Worm (Caenorhabditis elegans): ENCODE results near the gene T08G5.1.

The T08G5.1 gene

ce11 chrV:14008353-14008859, 10.2 kb upstream of the T08G5.1 start:
- no peak for TF ChIP-seq sox-4 (tag; optimal IDR thresholded peaks at IDR 0.05)
- TF ChIP-seq lin-13 (GFP tag; optimal IDR thresholded peaks at IDR 0.05), result peak; percentile 17
- peak; percentile 4 to 9 for TF ChIP-seq efl-1 (optimal IDR thresholded peaks at IDR 0.05)
- TF ChIP-seq efl-1 (GFP tag; optimal IDR thresholded peaks at IDR 0.05 in 1 of 2), result peak in 1 of 2 experiments; percentile 54
- no peak for TF ChIP-seq aha-1 (tag; optimal IDR thresholded peaks at IDR 0.05)
- TF ChIP-seq nhr-76 (tag; optimal IDR thresholded peaks at IDR 0.05), result no peak
- TF ChIP-seq tlp-1 (tag; optimal IDR thresholded peaks at IDR 0.05), result no peak
- no peak for TF ChIP-seq hlh-4 (tag; optimal IDR thresholded peaks at IDR 0.05)
- peak; percentile 34 for TF ChIP-seq blmp-1 (tag; optimal IDR thresholded peaks at IDR 0.05)
- TF ChIP-seq ets-5 (GFP tag; IDR thresholded peaks at IDR 0.05), result no peak
- no peak for TF ChIP-seq nhr-12 (tag; optimal IDR thresholded peaks at IDR 0.05)
- TF ChIP-seq unc-130 (tag; optimal IDR thresholded peaks at IDR 0.05), result no peak
- no peak for TF ChIP-seq sup-37 (GFP tag; optimal IDR thresholded peaks at IDR 0.05)
- TF ChIP-seq unc-98 (GFP tag; IDR thresholded peaks at IDR 0.05), result no peak
- TF ChIP-seq ceh-63 (GFP tag; optimal IDR thresholded peaks at IDR 0.05), result no peak
- no peak for TF ChIP-seq nhr-19 (GFP tag; conservative IDR thresholded peaks at IDR 0.05)
- TF ChIP-seq nhr-84 (tag; optimal IDR thresholded peaks at IDR 0.05), result no peak
- TF ChIP-seq ztf-11 (tag; optimal IDR thresholded peaks at IDR 0.05), result no peak
- TF ChIP-seq aly-2 (tag; optimal IDR thresholded peaks at IDR 0.05), result no peak
- TF ChIP-seq unc-62 (GFP tag; optimal IDR thresholded peaks at IDR 0.05), result no peak
- TF ChIP-seq lin-35 (GFP tag; optimal IDR thresholded peaks at IDR 0.05), result peak in 1 of 2 experiments; percentile 13
- peak; percentile 36; the same call in 1 of the 2 replicates for TF ChIP-seq mab-9 (GFP tag; IDR thresholded peaks at IDR 0.05)
- TF ChIP-seq fkh-4 (tag; optimal IDR thresholded peaks at IDR 0.05; ENCODE audit: borderline replicate concordance), result no peak
- TF ChIP-seq nhr-20 (tag; optimal IDR thresholded peaks at IDR 0.05), result peak; percentile 33
- no peak for TF ChIP-seq swsn-7 (tag; optimal IDR thresholded peaks at IDR 0.05)
- no peak for TF ChIP-seq ceh-90 (tag; optimal IDR thresholded peaks at IDR 0.05)
- peak; percentile 20 for TF ChIP-seq nhr-90 (tag; optimal IDR thresholded peaks at IDR 0.05; ENCODE audit: poor library complexity)
- no peak for TF ChIP-seq pqm-1 (tag; optimal IDR thresholded peaks at IDR 0.05)
- TF ChIP-seq snu-23 (GFP tag; optimal IDR thresholded peaks at IDR 0.05), result peak; percentile 30
- TF ChIP-seq ztf-4 (tag; optimal IDR thresholded peaks at IDR 0.05), result no peak
- TF ChIP-seq mep-1 (tag; optimal IDR thresholded peaks at IDR 0.05), result peak; percentile 41
- TF ChIP-seq unc-86 (tag; optimal IDR thresholded peaks at IDR 0.05), result no peak
- TF ChIP-seq egl-27 (tag; optimal IDR thresholded peaks at IDR 0.05), result no peak
- TF ChIP-seq ces-1 (GFP tag; optimal IDR thresholded peaks at IDR 0.05), result no peak
- TF ChIP-seq snpc-4 (tag; optimal IDR thresholded peaks at IDR 0.05), result no peak
- TF ChIP-seq mef-2 (tag; optimal IDR thresholded peaks at IDR 0.05), result no peak
- TF ChIP-seq ceh-8 (GFP tag; optimal IDR thresholded peaks at IDR 0.05), result no peak
- no peak for TF ChIP-seq irx-1 (tag; optimal IDR thresholded peaks at IDR 0.05)
- peak; percentile 39 for TF ChIP-seq nhr-71 (tag; optimal IDR thresholded peaks at IDR 0.05)
- TF ChIP-seq grh-1 (GFP tag; IDR thresholded peaks at IDR 0.05), result no peak
- no peak for TF ChIP-seq unc-30 (tag; optimal IDR thresholded peaks at IDR 0.05)
- TF ChIP-seq F16B12.6 (tag; optimal IDR thresholded peaks at IDR 0.05), result no peak
- no peak for TF ChIP-seq nhr-85 (tag)
- peak; percentile 5 for TF ChIP-seq nhr-77 (tag; optimal IDR thresholded peaks at IDR 0.05)
- TF ChIP-seq ceh-82 (tag; optimal IDR thresholded peaks at IDR 0.05), result no peak
- peak; percentile 42 for TF ChIP-seq lin-14 (GFP tag; optimal IDR thresholded peaks at IDR 0.05)
- no peak for TF ChIP-seq lin-39 (tag; optimal IDR thresholded peaks at IDR 0.05)
- peak; percentile 7 to 33 for TF ChIP-seq lsy-2 (tag; optimal IDR thresholded peaks at IDR 0.05)
- TF ChIP-seq xbp-1 (tag; optimal IDR thresholded peaks at IDR 0.05), result no peak
